Worm (Caenorhabditis elegans) whole organism, L3 larva: ENCODE data around the gene akt-1.

Source experiments
- R02D3.7 ChIP-seq: fragments of 150-350 bp; optimal IDR thresholded peaks from 2 replicates; lab custom pipeline; 2014; ENCODE audit warnings: missing biosample characterization, missing genetic modification characterization
- ceh-82 ChIP-seq: fragments of 150-350 bp; optimal IDR thresholded peaks from 2 replicates; lab custom pipeline; 2014; ENCODE audit warnings: missing biosample characterization, missing genetic modification characterization
- ceh-9 ChIP-seq: sonication (generic microtip); optimal IDR thresholded peaks from 2 replicates; lab custom pipeline; 2018; ENCODE audit warnings: missing biosample characterization, missing genetic modification characterization
- daf-12 ChIP-seq: fragments of 150-350 bp; optimal IDR thresholded peaks from 2 replicates; lab custom pipeline; 2014; ENCODE audit warnings: missing biosample characterization, missing genetic modification reagents, missing genetic modification characterization
- elt-1 ChIP-seq: fragments of 150-350 bp; optimal IDR thresholded peaks from 2 replicates; lab custom pipeline; 2014; ENCODE audit warnings: missing biosample characterization, missing genetic modification characterization
- elt-3 ChIP-seq, 3 experiments: fragments of 150-350 bp in 1 of 3; sonication (generic microtip) in 2 of 3; optimal IDR thresholded peaks; 2 replicates in 2 of 3; 4 replicates in 1 of 3; lab custom pipeline; 2014 to 2017; ENCODE audit warnings: missing biosample characterization in 3 of 3, missing genetic modification characterization in 3 of 3
- fkh-2 ChIP-seq: fragments of 150-350 bp; optimal IDR thresholded peaks from 2 replicates; lab custom pipeline; 2014; ENCODE audit warnings: missing biosample characterization, missing genetic modification reagents, missing genetic modification characterization
- lin-15B ChIP-seq: fragments of 150-350 bp; optimal IDR thresholded peaks from 2 replicates; lab custom pipeline; 2014; ENCODE audit warnings: missing biosample characterization, missing genetic modification characterization
- lin-39 ChIP-seq: fragments of 150-350 bp; optimal IDR thresholded peaks from 2 replicates; lab custom pipeline; 2018; ENCODE audit warnings: missing biosample characterization, missing genetic modification reagents, missing genetic modification characterization
- mdl-1 ChIP-seq: fragments of 150-350 bp; optimal IDR thresholded peaks from 2 replicates; lab custom pipeline; 2014; ENCODE audit warnings: missing biosample characterization, missing genetic modification characterization
- skn-1 ChIP-seq: fragments of 150-350 bp; optimal IDR thresholded peaks from 2 replicates; lab custom pipeline; 2014; ENCODE audit warnings: missing biosample characterization, missing genetic modification characterization

DNA sequence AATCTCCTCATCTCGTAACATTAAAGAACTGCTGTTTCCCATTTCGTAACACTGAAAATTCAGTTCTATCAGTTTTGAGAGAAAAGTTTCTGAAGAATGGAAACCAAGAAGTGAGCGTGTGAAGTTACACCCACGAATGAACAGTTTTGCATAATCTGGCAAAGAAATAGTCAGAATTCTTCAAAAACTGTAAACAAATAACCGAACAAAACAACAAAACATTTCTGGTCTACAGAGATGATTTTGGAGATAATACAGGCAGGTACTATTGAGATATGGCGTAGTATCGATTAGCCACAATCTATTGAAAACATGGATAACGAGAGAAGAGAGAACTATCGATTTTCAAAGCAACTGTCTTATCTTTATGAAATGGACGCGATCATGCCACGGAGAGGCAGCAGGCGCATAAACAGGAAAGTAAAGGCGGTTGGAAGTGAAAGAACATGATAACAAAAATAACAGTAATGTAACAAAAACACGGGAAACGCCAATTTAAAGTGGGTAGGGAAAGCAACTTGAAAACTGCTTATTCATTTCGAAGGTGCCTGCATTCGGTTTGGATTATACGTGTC is 45.2 kb upstream of the akt-1 start, which contains the start of gene chpf-1:
- no peak for TF ChIP-seq daf-12 (tag; lab: Kevin White, UChicago)
- no peak for TF ChIP-seq mdl-1 (tag; lab: Kevin White, UChicago)
- TF ChIP-seq elt-1 = no peak
- peak in 1 of 3 experiments; percentile 14 for TF ChIP-seq elt-3 (tag; optimal IDR thresholded peaks at IDR 0.05; lab: Kevin White, UChicago)
- no peak for TF ChIP-seq lin-15B (tag; lab: Kevin White, UChicago)
- no peak for TF ChIP-seq ceh-9 (tag; lab: Kevin White, UChicago)
- no peak for TF ChIP-seq R02D3.7
- no peak for TF ChIP-seq lin-39 (tag; lab: Kevin White, UChicago)
- TF ChIP-seq skn-1 = no peak
- no peak for TF ChIP-seq fkh-2
- TF ChIP-seq ceh-82 (tag; lab: Kevin White, UChicago) = no peak
